Worm (Caenorhabditis elegans) whole organism, mixed stage, embryonic: ENCODE measurements around the gene W08F4.13.

Experiments
- bed-3 ChIP-seq: fragments of 200-800 bp; sonication (Bioruptor generic); optimal IDR thresholded peaks from 3 replicates; lab custom pipeline; 2018; ENCODE audit warnings: mild to moderate bottlenecking, missing genetic modification characterization, moderate library complexity, missing compliant biosample characterization
- elt-3 ChIP-seq: fragments of 150-350 bp; optimal IDR thresholded peaks from 2 replicates; lab custom pipeline; 2014; ENCODE audit warnings: missing biosample characterization, missing genetic modification characterization
- hlh-1 ChIP-seq: fragments of 150-350 bp; optimal IDR thresholded peaks from 2 replicates; lab custom pipeline; 2014; ENCODE audit warnings: missing biosample characterization, missing genetic modification reagents, missing genetic modification characterization
- lin-13 ChIP-seq: fragments of 150-350 bp; optimal IDR thresholded peaks from 2 replicates; lab custom pipeline; 2014; ENCODE audit warnings: missing biosample characterization, missing genetic modification characterization
- lsy-2 ChIP-seq: fragments of 150-350 bp; optimal IDR thresholded peaks from 2 replicates; lab custom pipeline; 2014; ENCODE audit warnings: missing biosample characterization, missing genetic modification characterization
- mls-2 ChIP-seq: sonication (generic microtip); optimal IDR thresholded peaks from 2 replicates; lab custom pipeline; 2016; ENCODE audit warnings: mild to moderate bottlenecking, missing genetic modification characterization, moderate library complexity, missing compliant biosample characterization
- nhr-237 ChIP-seq: fragments of 150-350 bp; optimal IDR thresholded peaks from 2 replicates; lab custom pipeline; 2014; ENCODE audit warnings: missing biosample characterization, missing genetic modification characterization
- nhr-28 ChIP-seq: fragments of 150-350 bp; optimal IDR thresholded peaks from 2 replicates; lab custom pipeline; 2014; ENCODE audit warnings: missing biosample characterization, missing genetic modification characterization
- nhr-76 ChIP-seq: sonication (generic microtip); optimal IDR thresholded peaks from 2 replicates; lab custom pipeline; 2017; ENCODE audit warnings: missing biosample characterization, missing genetic modification characterization
- pha-4 ChIP-seq: fragments of 150-350 bp; optimal IDR thresholded peaks from 2 replicates; lab custom pipeline; 2018; ENCODE audit warnings: missing biosample characterization, missing genetic modification reagents, missing genetic modification characterization
- sem-2 ChIP-seq: fragments of 200-800 bp; sonication (Bioruptor generic); optimal IDR thresholded peaks from 2 replicates; lab custom pipeline; 2018; ENCODE audit warnings: mild to moderate bottlenecking, missing genetic modification characterization, missing compliant biosample characterization
- snpc-4 ChIP-seq: fragments of 150-350 bp; optimal IDR thresholded peaks from 2 replicates; lab custom pipeline; 2014; ENCODE audit warnings: missing biosample characterization, missing genetic modification characterization
- unc-62 ChIP-seq: fragments of 150-350 bp; optimal IDR thresholded peaks from 2 replicates; lab custom pipeline; 2014; ENCODE audit warnings: missing biosample characterization, missing genetic modification reagents, missing genetic modification characterization
- ztf-11 ChIP-seq: fragments of 150-350 bp; optimal IDR thresholded peaks from 2 replicates; lab custom pipeline; 2014; ENCODE audit warnings: missing biosample characterization, missing genetic modification characterization

ce11 chrII:578803-579202 is 5.8 kb upstream of the W08F4.13 start:
- TF ChIP-seq nhr-28 (no peak), pha-4 (tag; lab: Kevin White, UChicago) (no peak), ztf-11 (tag; lab: Kevin White, UChicago) (no peak), nhr-237 (tag; lab: Kevin White, UChicago) (no peak), elt-3 (no peak), sem-2 (GFP tag; lab: Kevin White, UChicago) (no peak), bed-3 (no peak), hlh-1 (tag; lab: Kevin White, UChicago) (no peak), lsy-2 (tag; lab: Kevin White, UChicago) (no peak), snpc-4 (no peak), unc-62 (GFP tag; lab: Kevin White, UChicago) (no peak), nhr-76 (tag; lab: Kevin White, UChicago) (no peak), lin-13 (tag; lab: Kevin White, UChicago) (no peak), mls-2 (tag; lab: Kevin White, UChicago) (no peak)
